Worm (Caenorhabditis elegans): ENCODE data around the gene K10G4.10.

Gene K10G4.10

ce11 chrV:17315063-17315462 is 41.7 kb downstream of the K10G4.10 start, which contains the start of gene F31E9.6:
Gene F31E9.6, minus strand, starts transcription at chrV:17315153.
- no peak for TF ChIP-seq nhr-2 (tag; optimal IDR thresholded peaks at IDR 0.05)
- TF ChIP-seq bed-3 (GFP tag; optimal IDR thresholded peaks at IDR 0.05) = no peak
- no peak for TF ChIP-seq mls-2 (tag; optimal IDR thresholded peaks at IDR 0.05)
- no peak for TF ChIP-seq elt-3 (tag; optimal IDR thresholded peaks at IDR 0.05)
- TF ChIP-seq drap-1 (GFP tag; optimal IDR thresholded peaks at IDR 0.05) = no peak
- no peak for TF ChIP-seq flh-1 (GFP tag; optimal IDR thresholded peaks at IDR 0.05)
- TF ChIP-seq ceh-43 (GFP tag; optimal IDR thresholded peaks at IDR 0.05) = no peak
- TF ChIP-seq hlh-1 (tag; optimal IDR thresholded peaks at IDR 0.05) = no peak
- TF ChIP-seq unc-120 (tag; optimal IDR thresholded peaks at IDR 0.05; ENCODE audit: poor library complexity, severe bottlenecking) = no peak
- TF ChIP-seq unc-62 (GFP tag; optimal IDR thresholded peaks at IDR 0.05) = no peak

ce11 chrV:17317297-17317696 is 43.9 kb downstream of the K10G4.10 start:
- no peak for TF ChIP-seq elt-1 (tag; optimal IDR thresholded peaks at IDR 0.05; ENCODE audit: borderline replicate concordance, insufficient read depth)
- TF ChIP-seq mls-2 (tag; optimal IDR thresholded peaks at IDR 0.05) = no peak
- no peak for TF ChIP-seq hlh-1 (tag; optimal IDR thresholded peaks at IDR 0.05)
- no peak for TF ChIP-seq zip-8 (tag; optimal IDR thresholded peaks at IDR 0.05)
- no peak for TF ChIP-seq lsy-2 (tag; optimal IDR thresholded peaks at IDR 0.05)
- no peak for TF ChIP-seq unc-120 (tag; optimal IDR thresholded peaks at IDR 0.05; ENCODE audit: poor library complexity, severe bottlenecking)
- no peak for TF ChIP-seq M03D4.4 (tag; optimal IDR thresholded peaks at IDR 0.05)
- TF ChIP-seq unc-62 (GFP tag; optimal IDR thresholded peaks at IDR 0.05) = no peak
- TF ChIP-seq mab-5 (tag; optimal IDR thresholded peaks at IDR 0.05) = no peak
- no peak for TF ChIP-seq lin-32 (GFP tag; optimal IDR thresholded peaks at IDR 0.05)
- TF ChIP-seq sem-2 (GFP tag; optimal IDR thresholded peaks at IDR 0.05) = no peak
- no peak for TF ChIP-seq lin-13 (tag; optimal IDR thresholded peaks at IDR 0.05)
- TF ChIP-seq cnd-1 (tag; optimal IDR thresholded peaks at IDR 0.05) = no peak
- TF ChIP-seq ztf-11 (tag; optimal IDR thresholded peaks at IDR 0.05) = no peak
- TF ChIP-seq ham-2 (GFP tag; optimal IDR thresholded peaks at IDR 0.05) = no peak
- no peak for TF ChIP-seq elt-3 (tag; optimal IDR thresholded peaks at IDR 0.05)
- no peak for TF ChIP-seq nhr-2 (tag; optimal IDR thresholded peaks at IDR 0.05)

DNA sequence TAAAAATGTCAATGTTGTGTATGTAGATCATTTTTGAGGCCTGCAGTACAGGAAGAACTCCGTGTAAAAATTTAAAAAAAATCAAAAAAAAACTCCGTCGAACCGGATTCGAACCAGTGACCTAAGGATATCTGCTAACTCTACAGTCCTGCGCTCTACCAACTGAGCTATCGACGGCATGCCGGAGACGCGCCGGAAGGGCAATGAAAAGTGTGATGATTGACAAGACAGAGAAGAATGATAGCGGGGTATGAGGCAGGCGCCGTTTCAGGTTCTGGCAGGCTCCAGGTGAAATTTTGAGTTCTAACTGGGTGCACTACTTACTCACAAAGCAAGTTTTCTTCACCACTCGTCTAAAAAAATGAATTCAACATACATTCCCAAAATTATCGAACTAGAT is 44.4 kb downstream of the K10G4.10 start, which contains the start of gene srz-58:
srz-58 (plus strand) TSS at position 362 of the 400 bp plus-strand sequence.
- TF ChIP-seq drap-1 (GFP tag; optimal IDR thresholded peaks at IDR 0.05) (no peak), snpc-4 (tag; optimal IDR thresholded peaks at IDR 0.05) (no peak), unc-39 (tag; optimal IDR thresholded peaks at IDR 0.05) (no peak), unc-62 (GFP tag; optimal IDR thresholded peaks at IDR 0.05) (no peak), ceh-83 (GFP tag; optimal IDR thresholded peaks at IDR 0.05) (no peak), ceh-39 (tag; optimal IDR thresholded peaks at IDR 0.05) (no peak), elt-1 (tag; optimal IDR thresholded peaks at IDR 0.05; ENCODE audit: borderline replicate concordance, insufficient read depth) (no peak), ceh-43 (GFP tag; optimal IDR thresholded peaks at IDR 0.05) (no peak), nhr-2 (tag; optimal IDR thresholded peaks at IDR 0.05) (no peak), M03D4.4 (tag; optimal IDR thresholded peaks at IDR 0.05) (no peak), nhr-12 (tag; optimal IDR thresholded peaks at IDR 0.05) (no peak), cnd-1 (tag; optimal IDR thresholded peaks at IDR 0.05) (no peak), nhr-28 (tag; optimal IDR thresholded peaks at IDR 0.05) (no peak), lin-32 (GFP tag; optimal IDR thresholded peaks at IDR 0.05) (no peak), lin-13 (tag; optimal IDR thresholded peaks at IDR 0.05) (no peak), sem-2 (GFP tag; optimal IDR thresholded peaks at IDR 0.05) (no peak)

DNA sequence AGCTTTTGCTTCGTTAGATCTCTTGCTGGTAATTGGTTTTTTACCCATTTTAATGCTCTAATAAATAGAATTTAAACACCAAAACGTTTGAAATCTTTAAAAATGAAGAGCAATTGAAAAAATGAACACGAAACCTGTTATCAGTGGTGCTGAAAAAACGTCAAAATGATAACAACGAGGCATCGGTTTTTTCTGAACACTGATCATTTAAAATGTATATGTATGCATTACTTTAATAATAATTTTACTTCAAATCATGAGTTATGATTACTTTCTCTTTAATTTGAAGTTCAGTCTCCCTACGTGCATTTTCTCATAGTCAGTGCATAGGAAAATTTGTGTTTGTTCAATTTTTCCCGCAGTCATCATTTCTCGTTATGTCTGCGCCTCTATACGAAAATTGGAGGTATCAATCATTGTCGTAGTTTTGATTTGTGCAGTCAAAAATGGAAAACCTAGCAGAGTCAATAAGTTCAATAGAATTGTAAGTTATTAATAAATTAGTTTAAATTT is 49.1 kb downstream of the K10G4.10 start, which contains the start of gene F31E9.3:
F31E9.3 (plus strand) TSS at position 194 of the 513 bp plus-strand sequence.
- TF ChIP-seq mab-5 (tag; optimal IDR thresholded peaks at IDR 0.05) = no peak
- TF ChIP-seq unc-39 (tag; optimal IDR thresholded peaks at IDR 0.05) = no peak
- no peak for TF ChIP-seq lsy-2 (tag; optimal IDR thresholded peaks at IDR 0.05)
- no peak for TF ChIP-seq flh-1 (GFP tag; optimal IDR thresholded peaks at IDR 0.05)
- TF ChIP-seq hlh-1 (tag; optimal IDR thresholded peaks at IDR 0.05) = no peak
- no peak for TF ChIP-seq blmp-1 (tag; optimal IDR thresholded peaks at IDR 0.05)
- no peak for TF ChIP-seq bed-3 (GFP tag; optimal IDR thresholded peaks at IDR 0.05)
- no peak for TF ChIP-seq sem-2 (GFP tag; optimal IDR thresholded peaks at IDR 0.05)
- no peak for TF ChIP-seq sptf-1 (tag; optimal IDR thresholded peaks at IDR 0.05)

DNA sequence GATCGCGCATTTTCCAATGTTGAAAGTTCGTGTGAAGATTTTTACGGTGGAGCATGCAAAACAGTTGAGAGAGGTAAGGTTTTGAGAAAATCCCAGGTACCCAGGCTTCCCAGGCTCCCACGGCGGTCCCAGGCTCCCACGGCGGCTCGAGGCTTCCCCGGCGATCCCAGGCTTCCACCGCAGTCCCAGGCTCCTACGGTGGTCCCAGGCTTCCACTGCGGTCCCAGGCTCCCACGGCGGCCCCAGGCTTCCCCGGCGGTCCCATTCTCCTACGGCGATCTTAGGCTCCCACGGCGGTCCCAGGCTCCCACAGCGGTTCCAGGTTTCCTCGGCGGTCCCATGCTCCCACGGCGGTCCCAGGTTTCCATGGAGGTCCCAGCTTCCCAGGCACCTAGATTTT is 50.5 kb downstream of the K10G4.10 start:
- TF ChIP-seq drap-1 (GFP tag; optimal IDR thresholded peaks at IDR 0.05) (peak; percentile 12), ces-1 (GFP tag; optimal IDR thresholded peaks at IDR 0.05) (no peak), mab-5 (tag; optimal IDR thresholded peaks at IDR 0.05) (no peak), unc-120 (tag; optimal IDR thresholded peaks at IDR 0.05; ENCODE audit: poor library complexity, severe bottlenecking) (no peak), zip-8 (tag; optimal IDR thresholded peaks at IDR 0.05) (no peak), blmp-1 (tag; optimal IDR thresholded peaks at IDR 0.05) (no peak)
